Fruit fly (Drosophila melanogaster): Measurements from ENCODE around the gene Mst33A.

DNA sequence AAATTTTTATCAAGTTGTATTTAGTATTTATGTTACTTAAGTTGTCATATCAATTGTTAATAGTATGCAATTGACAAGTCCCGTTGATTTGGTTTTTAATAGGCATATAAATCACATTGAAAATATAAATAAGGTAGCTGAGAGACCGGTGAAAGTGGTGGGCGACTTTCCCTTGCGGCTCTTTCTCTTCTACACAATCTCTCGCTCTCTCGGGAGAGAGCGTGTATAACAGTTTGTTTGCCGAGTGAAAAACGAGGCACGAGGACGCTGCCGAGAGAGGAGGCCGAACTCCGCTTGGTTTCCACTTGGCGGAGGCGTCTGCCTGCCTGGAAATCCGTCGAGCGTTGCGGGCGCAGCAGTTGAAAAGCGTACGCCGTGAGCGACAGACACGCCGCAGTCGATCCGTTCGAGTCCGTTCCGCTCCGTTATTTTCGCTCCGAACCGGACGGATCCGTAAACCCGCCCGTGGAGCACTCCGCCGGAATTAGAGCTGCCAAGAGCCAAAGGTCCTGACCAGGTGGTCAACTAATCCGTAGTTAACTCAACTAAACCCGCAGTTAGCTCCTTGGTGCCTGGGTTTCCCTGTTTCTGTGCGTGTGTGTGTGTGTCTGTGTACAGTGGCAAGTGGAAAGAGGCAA lies 4.9 kb downstream of the Mst33A start, which contains the start of gene kek2:
- TF ChIP-seq Dfd (GFP tag; optimal IDR thresholded peaks at IDR 0.05) (no peak), ey (GFP tag; optimal IDR thresholded peaks at IDR 0.05) (no peak), foxo (GFP tag; optimal IDR thresholded peaks at IDR 0.05) (no peak), Myc (optimal IDR thresholded peaks at IDR 0.05) (no peak), N (GFP tag; optimal IDR thresholded peaks at IDR 0.05) (no peak), woc (GFP tag; optimal IDR thresholded peaks at IDR 0.05) (no peak), Dif (GFP tag; optimal IDR thresholded peaks at IDR 0.05; ENCODE audit: partially characterized antibody) (no peak), CrebA (GFP tag; optimal IDR thresholded peaks at IDR 0.05; ENCODE audit: borderline replicate concordance) (no peak), dsf (GFP tag; optimal IDR thresholded peaks at IDR 0.05; ENCODE audit: borderline replicate concordance) (no peak), Sp1 (GFP tag; optimal IDR thresholded peaks at IDR 0.05) (no peak), jim (GFP tag; optimal IDR thresholded peaks at IDR 0.05) (no peak), Hr83 (GFP tag; optimal IDR thresholded peaks at IDR 0.05; ENCODE audit: poor library complexity, severe bottlenecking) (no peak), Abd-B (GFP tag; optimal IDR thresholded peaks at IDR 0.05) (no peak)
